Worm (Caenorhabditis elegans): Measurements from ENCODE around the gene ugt-3.

ugt-3 gene

DNA sequence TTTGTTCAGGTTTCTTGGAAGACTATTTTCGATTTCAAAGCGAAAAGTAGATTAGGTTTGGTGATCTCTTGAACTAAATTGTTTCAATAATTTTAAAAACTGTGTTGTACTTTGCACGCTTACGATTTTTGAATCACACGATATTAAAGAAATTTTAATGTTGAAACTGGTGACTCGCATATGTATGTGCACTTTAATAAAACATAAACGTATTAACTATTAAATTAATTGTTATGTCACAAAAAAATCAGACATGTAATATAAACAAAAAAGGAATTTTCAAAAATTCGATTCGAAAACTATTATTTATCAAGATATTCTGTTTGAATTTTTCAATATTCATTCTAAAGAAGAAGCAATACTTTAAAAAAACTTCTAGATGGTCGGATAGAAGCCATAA is 27.1 kb upstream of the ugt-3 start, which contains the start of gene ugt-15:
Gene ugt-15, plus strand, starts transcription at position 301 of the 400 bp plus-strand sequence.
- TF ChIP-seq nhr-25 (tag; optimal IDR thresholded peaks at IDR 0.05; ENCODE audit: borderline replicate concordance, insufficient read depth): no peak
- TF ChIP-seq unc-130 (GFP tag; optimal IDR thresholded peaks at IDR 0.05): no peak
- no peak for TF ChIP-seq fkh-10 (GFP tag; optimal IDR thresholded peaks at IDR 0.05)
- no peak for TF ChIP-seq cey-2 (tag; optimal IDR thresholded peaks at IDR 0.05; ENCODE audit: borderline replicate concordance, insufficient read depth)
- no peak for TF ChIP-seq gei-8 (GFP tag; optimal IDR thresholded peaks at IDR 0.05)
- TF ChIP-seq dmd-9 (GFP tag; IDR thresholded peaks at IDR 0.05): no peak
- no peak for TF ChIP-seq nhr-111 (GFP tag; optimal IDR thresholded peaks at IDR 0.05)
- TF ChIP-seq nhr-102 (tag; optimal IDR thresholded peaks at IDR 0.05): no peak
- TF ChIP-seq sdz-12 (GFP tag; optimal IDR thresholded peaks at IDR 0.05): no peak
- no peak for TF ChIP-seq F26F4.8 (GFP tag; conservative IDR thresholded peaks at IDR 0.05)
- TF ChIP-seq dmd-8 (GFP tag; IDR thresholded peaks at IDR 0.05): no peak
- no peak for TF ChIP-seq ceh-20 (GFP tag; IDR thresholded peaks at IDR 0.05)
- no peak for TF ChIP-seq ceh-44 (GFP tag; IDR thresholded peaks at IDR 0.05)

DNA sequence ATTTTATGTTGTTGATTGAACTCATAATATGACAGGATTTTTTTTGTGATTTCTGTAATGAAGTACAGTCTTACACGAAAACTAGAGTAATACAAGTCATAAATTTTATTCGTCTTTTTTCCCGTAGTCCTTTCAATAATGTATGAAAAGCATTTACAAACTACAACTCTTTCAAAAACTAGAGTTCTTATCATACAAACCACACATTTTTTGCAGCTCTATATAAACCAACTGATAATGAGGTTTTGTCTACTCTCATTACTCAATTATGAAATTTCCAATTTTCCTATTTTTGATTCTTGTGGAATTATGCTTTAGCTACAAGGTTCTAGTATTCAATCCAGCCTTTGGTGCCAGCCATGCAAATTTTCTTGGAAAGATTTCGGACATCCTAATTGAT is 24.7 kb upstream of the ugt-3 start, which contains the start of gene ugt-16:
Gene ugt-16, plus strand, starts transcription at position 248 of the 400 bp plus-strand sequence.
- TF ChIP-seq dmd-6 (GFP tag; IDR thresholded peaks at IDR 0.05): peak; percentile 24; the same call in 1 of the 2 replicates
- TF ChIP-seq mes-2 (tag; optimal IDR thresholded peaks at IDR 0.05; ENCODE audit: poor library complexity, severe bottlenecking): no peak
- TF ChIP-seq nhr-77 (tag; optimal IDR thresholded peaks at IDR 0.05): peak; percentile 19
- peak; percentile 50 for TF ChIP-seq pqm-1 (tag; optimal IDR thresholded peaks at IDR 0.05)
- no peak for TF ChIP-seq vab-7 (GFP tag; IDR thresholded peaks at IDR 0.05)
- no peak for TF ChIP-seq nhr-42 (GFP tag; IDR thresholded peaks at IDR 0.05)
- peak in 1 of 2 experiments; percentile 6 for TF ChIP-seq unc-62 (GFP tag; optimal IDR thresholded peaks at IDR 0.05 in 1 of 2)
- no peak for TF ChIP-seq unc-62 (tag; optimal IDR thresholded peaks at IDR 0.05)
- no peak for TF ChIP-seq daf-16 (GFP tag; optimal IDR thresholded peaks at IDR 0.05)
- peak; percentile 2 for TF ChIP-seq daf-16 (tag; optimal IDR thresholded peaks at IDR 0.05)
- peak; percentile 10 for TF ChIP-seq nhr-102 (tag; optimal IDR thresholded peaks at IDR 0.05)
- TF ChIP-seq nhr-28 (tag; optimal IDR thresholded peaks at IDR 0.05): peak; percentile 77
- TF ChIP-seq nhr-6 (tag; optimal IDR thresholded peaks at IDR 0.05): no peak
- no peak for TF ChIP-seq mep-1 (tag; optimal IDR thresholded peaks at IDR 0.05)

DNA sequence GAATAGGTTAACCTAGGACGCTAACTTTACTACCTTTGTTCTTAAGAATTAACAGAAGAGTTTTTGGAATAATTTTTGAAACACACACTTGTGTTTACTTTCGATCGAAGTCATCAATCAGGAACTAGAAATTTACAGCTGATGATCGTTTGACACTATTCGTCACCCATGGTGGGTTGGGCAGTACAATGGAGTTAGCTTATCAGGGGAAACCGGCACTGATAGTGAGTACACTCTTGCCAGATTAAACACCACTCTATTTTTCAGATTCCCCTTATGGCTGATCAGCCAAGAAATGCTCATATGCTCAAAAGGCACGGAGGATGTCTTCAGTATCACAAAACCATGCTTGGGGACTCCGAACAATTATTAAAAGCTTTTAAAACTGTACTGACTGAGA is 22.0 kb upstream of the ugt-3 start:
- TF ChIP-seq gei-8 (GFP tag; optimal IDR thresholded peaks at IDR 0.05) (no peak), dve-1 (tag; optimal IDR thresholded peaks at IDR 0.05; ENCODE audit: insufficient read depth) (peak; percentile 15), pqm-1 (tag; optimal IDR thresholded peaks at IDR 0.05) (peak; percentile 54), hlh-30 (tag; optimal IDR thresholded peaks at IDR 0.05; ENCODE audit: insufficient read depth) (no peak), zag-1 (tag; optimal IDR thresholded peaks at IDR 0.05) (no peak), nhr-28 (tag; optimal IDR thresholded peaks at IDR 0.05) (peak; percentile 77), ces-1 (GFP tag; optimal IDR thresholded peaks at IDR 0.05) (no peak), lim-7 (GFP tag; IDR thresholded peaks at IDR 0.05) (no peak), dmd-6 (GFP tag; IDR thresholded peaks at IDR 0.05) (peak; percentile 73), aha-1 (tag) (no peak), spr-3 (GFP tag; optimal IDR thresholded peaks at IDR 0.05) (no peak), daf-16 (GFP tag; optimal IDR thresholded peaks at IDR 0.05) (no peak), daf-16 (tag; optimal IDR thresholded peaks at IDR 0.05) (peak; percentile 11), mdl-1 (tag; optimal IDR thresholded peaks at IDR 0.05) (no peak), nhr-11 (tag; optimal IDR thresholded peaks at IDR 0.05) (no peak), R02D3.7 (tag; optimal IDR thresholded peaks at IDR 0.05) (no peak), hlh-11 (tag; optimal IDR thresholded peaks at IDR 0.05) (peak; percentile 53)

Data from whole organism, L4 larva.